Worm (Caenorhabditis elegans) whole organism, L4 larva: Measurements from ENCODE around the gene R02C2.1.
A peak's percentile ranks its signal among the peaks of the same experiment; 100 is the strongest.

ENCODE experiments used
- F37D6.2 ChIP-seq: sonication (generic microtip); optimal IDR thresholded peaks from 2 replicates; lab custom pipeline; 2016; ENCODE audit warnings: mild to moderate bottlenecking, missing genetic modification characterization, missing compliant biosample characterization
- Y75B8A.6 ChIP-seq: fragments of 200-800 bp; sonication (Bioruptor generic); IDR thresholded peaks from 2 replicates; pipeline ENCODE4 v1.3.6; 2022; ENCODE audit warnings: missing genetic modification reagents, missing genetic modification characterization, missing compliant biosample characterization
- aha-1 ChIP-seq: fragments of 150-350 bp; peaks from one replicate; lab custom pipeline; 2014; ENCODE audit warnings: missing biosample characterization, missing genetic modification characterization
- aly-2 ChIP-seq: sonication (generic microtip); optimal IDR thresholded peaks from 2 replicates; lab custom pipeline; 2018; ENCODE audit warnings: missing biosample characterization, missing genetic modification characterization
- arid-1 ChIP-seq: fragments of 200-800 bp; sonication (Bioruptor generic); conservative IDR thresholded peaks from 2 replicates; pipeline ENCODE4 v1.3.6; 2022; ENCODE audit warnings: missing genetic modification reagents, missing genetic modification characterization, missing compliant biosample characterization
- ceh-20 ChIP-seq: fragments of 200-800 bp; sonication (Bioruptor generic); IDR thresholded peaks from 2 replicates; pipeline ENCODE4 v1.3.6; 2022; ENCODE audit warnings: missing genetic modification reagents, missing genetic modification characterization, missing compliant biosample characterization
- ceh-32 ChIP-seq: sonication (generic microtip); optimal IDR thresholded peaks from 2 replicates; lab custom pipeline; 2016; ENCODE audit warnings: mild to moderate bottlenecking, missing genetic modification characterization, missing compliant biosample characterization; ENCODE audit not compliant: poor library complexity
- cey-2 ChIP-seq: sonication (generic microtip); optimal IDR thresholded peaks from 3 replicates; lab custom pipeline; 2017; ENCODE audit warnings: missing genetic modification characterization, mild to moderate bottlenecking, missing compliant biosample characterization, antibody characterized with exemption, borderline replicate concordance; ENCODE audit not compliant: insufficient read depth
- ctbp-1 ChIP-seq: fragments of 200-800 bp; sonication (Bioruptor generic); IDR thresholded peaks from 2 replicates; pipeline ENCODE4 v1.3.6; 2022; ENCODE audit warnings: missing genetic modification reagents, missing genetic modification characterization, missing compliant biosample characterization
- daf-12 ChIP-seq: fragments of 150-350 bp; optimal IDR thresholded peaks from 2 replicates; lab custom pipeline; 2014; ENCODE audit warnings: missing biosample characterization, missing genetic modification reagents, missing genetic modification characterization
- dmd-9 ChIP-seq: fragments of 200-800 bp; sonication (Bioruptor generic); IDR thresholded peaks from 2 replicates; pipeline ENCODE4 v1.3.6; 2022; ENCODE audit warnings: missing genetic modification reagents, missing genetic modification characterization, missing compliant biosample characterization
- dpl-1 ChIP-seq: fragments of 150-350 bp; optimal IDR thresholded peaks from 2 replicates; lab custom pipeline; 2014; ENCODE audit warnings: missing biosample characterization, missing genetic modification reagents, missing genetic modification characterization
- dve-1 ChIP-seq: sonication (generic microtip); optimal IDR thresholded peaks from 2 replicates; lab custom pipeline; 2017; ENCODE audit warnings: antibody characterized with exemption, mild to moderate bottlenecking, missing genetic modification characterization, missing compliant biosample characterization; ENCODE audit not compliant: insufficient read depth
- fkh-10 ChIP-seq: fragments of 150-350 bp; optimal IDR thresholded peaks from 2 replicates; lab custom pipeline; 2014; ENCODE audit warnings: missing biosample characterization, missing genetic modification reagents, missing genetic modification characterization
- jun-1 ChIP-seq: fragments of 150-350 bp; optimal IDR thresholded peaks from 2 replicates; lab custom pipeline; 2014; ENCODE audit warnings: missing biosample characterization, missing genetic modification reagents, missing genetic modification characterization
- lin-1 ChIP-seq: fragments of 200-800 bp; sonication (Bioruptor generic); IDR thresholded peaks from 2 replicates; pipeline ENCODE4 v1.3.6; 2022; ENCODE audit warnings: missing genetic modification reagents, missing genetic modification characterization, missing compliant biosample characterization
- lin-15B ChIP-seq: fragments of 150-350 bp; sonication (generic microtip); optimal IDR thresholded peaks from 3 replicates; lab custom pipeline; 2014; ENCODE audit warnings: missing biosample characterization, missing genetic modification characterization
- lin-38 ChIP-seq: fragments of 200-800 bp; sonication (Bioruptor generic); IDR thresholded peaks from 2 replicates; pipeline ENCODE4 v1.3.6; 2022; ENCODE audit warnings: missing genetic modification reagents, missing genetic modification characterization, missing compliant biosample characterization
- lsy-2 ChIP-seq, 2 experiments: fragments of 150-350 bp in 1 of 2; sonication (generic microtip) in 1 of 2; optimal IDR thresholded peaks; 2 replicates each; lab custom pipeline; 2014 to 2017; ENCODE audit warnings: missing biosample characterization in 2 of 2, missing genetic modification characterization in 2 of 2
- madf-9 ChIP-seq: fragments of 200-800 bp; sonication (Bioruptor generic); conservative IDR thresholded peaks from 2 replicates; pipeline ENCODE4 v1.3.6; 2022; ENCODE audit warnings: missing genetic modification reagents, missing genetic modification characterization, missing compliant biosample characterization
- mdt-29 ChIP-seq: fragments of 200-800 bp; sonication (Bioruptor generic); IDR thresholded peaks from 2 replicates; pipeline ENCODE4 v1.3.6; 2022; ENCODE audit warnings: missing genetic modification reagents, missing genetic modification characterization, missing compliant biosample characterization
- mep-1 ChIP-seq: fragments of 150-350 bp; sonication (generic microtip); optimal IDR thresholded peaks from 3 replicates; lab custom pipeline; 2014; ENCODE audit warnings: missing biosample characterization, missing genetic modification characterization
- mes-2 ChIP-seq: sonication (generic microtip); optimal IDR thresholded peaks from 2 replicates; lab custom pipeline; 2016; ENCODE audit warnings: missing genotype, mild to moderate bottlenecking, missing genetic modification characterization, missing compliant biosample characterization; ENCODE audit not compliant: poor library complexity, severe bottlenecking
- mxl-3 ChIP-seq: fragments of 200-800 bp; sonication (Bioruptor generic); optimal IDR thresholded peaks from 2 replicates; lab custom pipeline; 2018; ENCODE audit warnings: mild to moderate bottlenecking, missing genetic modification characterization, missing compliant biosample characterization
- nhr-11 ChIP-seq: fragments of 150-350 bp; optimal IDR thresholded peaks from 2 replicates; lab custom pipeline; 2014; ENCODE audit warnings: missing biosample characterization, missing genetic modification characterization
- nhr-25 ChIP-seq: sonication (generic microtip); optimal IDR thresholded peaks from 2 replicates; lab custom pipeline; 2017; ENCODE audit warnings: missing genetic modification characterization, mild to moderate bottlenecking, missing compliant biosample characterization, antibody characterized with exemption, moderate library complexity, borderline replicate concordance; ENCODE audit not compliant: insufficient read depth
- nhr-6 ChIP-seq: fragments of 150-350 bp; optimal IDR thresholded peaks from 2 replicates; lab custom pipeline; 2014; ENCODE audit warnings: missing biosample characterization, missing genetic modification characterization
- skn-1 ChIP-seq: fragments of 150-350 bp; optimal IDR thresholded peaks from 2 replicates; lab custom pipeline; 2014; ENCODE audit warnings: missing biosample characterization, missing genetic modification characterization
- spr-1 ChIP-seq: sonication (generic microtip); optimal IDR thresholded peaks from 2 replicates; lab custom pipeline; 2016; ENCODE audit warnings: mild to moderate bottlenecking, missing genetic modification characterization, missing compliant biosample characterization
- unc-62 ChIP-seq, 3 experiments: fragments of 150-350 bp in 1 of 3; sonication (generic microtip); optimal IDR thresholded peaks in 2 of 3; peaks in 1 of 3; 1 replicate in 1 of 3; 2 replicates in 2 of 3; lab custom pipeline; 2014 to 2017; ENCODE audit warnings: missing biosample characterization in 3 of 3, missing genetic modification characterization in 3 of 3, missing genetic modification reagents in 3 of 3, missing genotype in 1 of 3
- vab-7 ChIP-seq: fragments of 200-800 bp; sonication (Bioruptor generic); IDR thresholded peaks from 2 replicates; pipeline ENCODE4 v1.3.6; 2022; ENCODE audit warnings: missing genetic modification reagents, missing genetic modification characterization, missing compliant biosample characterization
- zfp-2 ChIP-seq: sonication (generic microtip); optimal IDR thresholded peaks from 2 replicates; lab custom pipeline; 2016; ENCODE audit warnings: mild to moderate bottlenecking, missing genetic modification characterization, missing compliant biosample characterization
- zip-2 ChIP-seq: fragments of 150-350 bp; optimal IDR thresholded peaks from 2 replicates; lab custom pipeline; 2014; ENCODE audit warnings: missing biosample characterization, missing genetic modification characterization
- ztf-11 ChIP-seq: fragments of 150-350 bp; optimal IDR thresholded peaks from 2 replicates; lab custom pipeline; 2014; ENCODE audit warnings: missing biosample characterization, missing genetic modification characterization
- ztf-7 ChIP-seq: fragments of 150-350 bp; optimal IDR thresholded peaks from 2 replicates; lab custom pipeline; 2014; ENCODE audit warnings: missing biosample characterization, missing genetic modification characterization

The R02C2.1 gene

ce11 chrV:283953-284352 is 46.0 kb upstream of the R02C2.1 start:
- TF ChIP-seq nhr-25 (no peak), ztf-11 (no peak), ceh-32 (tag; lab: Kevin White, UChicago) (no peak), mep-1 (tag; lab: Kevin White, UChicago) (no peak)

- TF ChIP-seq madf-9 (GFP tag; lab: Robert Waterston, UW) (no peak), aly-2 (tag; lab: Kevin White, UChicago) (no peak), lsy-2 (tag; optimal IDR thresholded peaks at IDR 0.05; lab: Kevin White, UChicago) (no peak), dve-1 (tag; lab: Kevin White, UChicago) (no peak), dpl-1 (GFP tag; lab: Kevin White, UChicago) (no peak), lin-15B (tag; lab: Kevin White, UChicago) (no peak), dmd-9 (GFP tag; lab: Robert Waterston, UW) (no peak), ctbp-1 (GFP tag; lab: Robert Waterston, UW) (no peak), zfp-2 (no peak), cey-2 (tag; lab: Kevin White, UChicago) (no peak), arid-1 (GFP tag; lab: Robert Waterston, UW) (no peak), jun-1 (tag; lab: Kevin White, UChicago) (no peak), spr-1 (tag; lab: Kevin White, UChicago) (no peak), mxl-3 (GFP tag; lab: Kevin White, UChicago) (no peak), nhr-25 (no peak), daf-12 (tag; lab: Kevin White, UChicago) (no peak), aha-1 (no peak)
- TF ChIP-seq, all 104 proteins: peak for 0
Measured at ce11 chrV:281616-282015, 43.6 kb upstream of the R02C2.1 start, which contains the start of gene npr-5. Gene npr-5 (minus strand): TSS chrV:281716.

ce11 chrV:281111-281510 is 43.1 kb upstream of the R02C2.1 start:
- TF ChIP-seq zip-2 = no peak
- TF ChIP-seq ceh-32 (tag; lab: Kevin White, UChicago) = no peak
- TF ChIP-seq unc-62 (GFP tag; optimal IDR thresholded peaks at IDR 0.05 in 1 of 2; lab: Kevin White, UChicago) = peak in 1 of 2 experiments; percentile 76
- TF ChIP-seq unc-62 (tag; optimal IDR thresholded peaks at IDR 0.05; lab: Kevin White, UChicago) = no peak
- TF ChIP-seq ceh-20 = peak; percentile 33; the same call in 1 of the 2 replicates
- no peak for TF ChIP-seq mes-2 (tag; lab: Kevin White, UChicago)
- TF ChIP-seq nhr-6 (tag; lab: Kevin White, UChicago) = no peak
- no peak for TF ChIP-seq lin-1 (GFP tag; lab: Robert Waterston, UW)
- peak in 1 of 2 experiments; percentile 18 for TF ChIP-seq lsy-2 (tag; optimal IDR thresholded peaks at IDR 0.05; lab: Kevin White, UChicago)
- TF ChIP-seq daf-12 (tag; lab: Kevin White, UChicago) = no peak
- TF ChIP-seq fkh-10 (GFP tag; lab: Kevin White, UChicago) = no peak
- TF ChIP-seq nhr-11 (tag; lab: Kevin White, UChicago) = peak; percentile 29

- no peak for TF ChIP-seq lin-38 (GFP tag; lab: Robert Waterston, UW)
- TF ChIP-seq vab-7 (GFP tag; lab: Robert Waterston, UW) = no peak
- no peak for TF ChIP-seq ceh-20
Measured at ce11 chrV:272837-273236, 34.8 kb upstream of the R02C2.1 start, which contains the start of gene nlp-70. Gene nlp-70 (minus strand): TSS chrV:272937.

- TF ChIP-seq skn-1 (tag; lab: Kevin White, UChicago) = no peak
- no peak for TF ChIP-seq ztf-7 (tag; lab: Kevin White, UChicago)
- no peak for TF ChIP-seq fkh-10 (GFP tag; lab: Kevin White, UChicago)
- TF ChIP-seq F37D6.2 (tag; lab: Kevin White, UChicago) = no peak
- no peak for TF ChIP-seq Y75B8A.6 (GFP tag; lab: Robert Waterston, UW)
- no peak for TF ChIP-seq mdt-29 (GFP tag; lab: Robert Waterston, UW)
- TF ChIP-seq, all 104 proteins: peak for 0
Measured at ce11 chrV:268007-268406, 30.0 kb upstream of the R02C2.1 start, which contains the start of gene lgc-26. Gene lgc-26 (plus strand): TSS chrV:268307.
